Worm (Caenorhabditis elegans): ENCODE measurements around the gene nhr-27.

nhr-27 gene

ce11 chrX:12755021-12755420, 53.1 kb downstream of the nhr-27 start:
- TF ChIP-seq unc-62 (GFP tag; optimal IDR thresholded peaks at IDR 0.05 in 1 of 2) (peak in 1 of 2 experiments; percentile 91), unc-62 (tag; optimal IDR thresholded peaks at IDR 0.05) (no peak), set-16 (GFP tag; IDR thresholded peaks at IDR 0.05) (no peak)

- no peak for TF ChIP-seq F44E2.7 (GFP tag; IDR thresholded peaks at IDR 0.05)
- TF ChIP-seq unc-62 (GFP tag; optimal IDR thresholded peaks at IDR 0.05 in 1 of 2) = peak in 1 of 2 experiments; percentile 78
- TF ChIP-seq unc-62 (tag; optimal IDR thresholded peaks at IDR 0.05) = no peak
- no peak for TF ChIP-seq arid-1 (GFP tag; conservative IDR thresholded peaks at IDR 0.05)
Measured at ce11 chrX:12754043-12754442, 54.1 kb downstream of the nhr-27 start.

ce11 chrX:12750805-12751204, 57.3 kb downstream of the nhr-27 start:
- TF ChIP-seq nhr-48 (tag; optimal IDR thresholded peaks at IDR 0.05) (no peak), nhr-28 (tag; optimal IDR thresholded peaks at IDR 0.05) (peak; percentile 27)

- TF ChIP-seq snpc-4 (tag; optimal IDR thresholded peaks at IDR 0.05) (no peak), skn-1 (tag; optimal IDR thresholded peaks at IDR 0.05) (no peak), ceh-28 (tag; optimal IDR thresholded peaks at IDR 0.05) (no peak), egl-43 (GFP tag; IDR thresholded peaks at IDR 0.05) (0 out of 2 replicates have a peak, but pooled peaks have one; percentile 27), mdl-1 (tag; optimal IDR thresholded peaks at IDR 0.05) (no peak)
Measured at ce11 chrX:12749530-12750240, 58.4 kb downstream of the nhr-27 start, which contains the start of gene pgp-14. Gene pgp-14, minus strand, starts transcription at chrX:12749580.

ce11 chrX:12738454-12738853, 69.7 kb downstream of the nhr-27 start, which contains the start of gene pgp-13:
Gene pgp-13, plus strand, starts transcription at chrX:12738754.
- TF ChIP-seq nhr-28 (tag; optimal IDR thresholded peaks at IDR 0.05) = peak; percentile 31
- no peak for TF ChIP-seq D1046.2 (GFP tag; IDR thresholded peaks at IDR 0.05)
- TF ChIP-seq ctbp-1 (GFP tag; IDR thresholded peaks at IDR 0.05) = no peak
- no peak for TF ChIP-seq nhr-25 (tag; optimal IDR thresholded peaks at IDR 0.05; ENCODE audit: borderline replicate concordance, insufficient read depth)
- TF ChIP-seq spr-1 (tag; optimal IDR thresholded peaks at IDR 0.05) = no peak
- TF ChIP-seq rbr-2 (tag; optimal IDR thresholded peaks at IDR 0.05) = no peak
- no peak for TF ChIP-seq mep-1 (tag; optimal IDR thresholded peaks at IDR 0.05)
- no peak for TF ChIP-seq fkh-10 (GFP tag; optimal IDR thresholded peaks at IDR 0.05)
- TF ChIP-seq lsy-2 (tag; optimal IDR thresholded peaks at IDR 0.05) = no peak
- TF ChIP-seq hif-1 (tag; optimal IDR thresholded peaks at IDR 0.05) = no peak
- TF ChIP-seq aha-1 (tag) = peak; percentile 12
- TF ChIP-seq mxl-3 (GFP tag; optimal IDR thresholded peaks at IDR 0.05) = no peak
- no peak for TF ChIP-seq F44E2.7 (GFP tag; IDR thresholded peaks at IDR 0.05)
- TF ChIP-seq ceh-62 (tag; optimal IDR thresholded peaks at IDR 0.05) = no peak
- TF ChIP-seq F49E8.2 (tag; optimal IDR thresholded peaks at IDR 0.05; ENCODE audit: borderline replicate concordance) = no peak
- TF ChIP-seq dmd-6 (GFP tag; IDR thresholded peaks at IDR 0.05) = 0 out of 2 replicates have a peak, but pooled peaks have one; percentile 27
- no peak for TF ChIP-seq ZK337.2 (GFP tag; IDR thresholded peaks at IDR 0.05)
- no peak for TF ChIP-seq cey-2 (tag; optimal IDR thresholded peaks at IDR 0.05; ENCODE audit: borderline replicate concordance, insufficient read depth)
- no peak for TF ChIP-seq zip-2 (tag; optimal IDR thresholded peaks at IDR 0.05)
- TF ChIP-seq ceh-28 (tag; optimal IDR thresholded peaks at IDR 0.05) = no peak
- TF ChIP-seq R02D3.7 (tag; optimal IDR thresholded peaks at IDR 0.05) = no peak
- no peak for TF ChIP-seq nhr-102 (tag; optimal IDR thresholded peaks at IDR 0.05)
- TF ChIP-seq egl-27 (tag; optimal IDR thresholded peaks at IDR 0.05) = no peak
